Worm (Caenorhabditis elegans): ENCODE measurements around the gene rnh-1.0.

rnh-1.0 gene

ce11 chrII:5027952-5028351, 32.8 kb downstream of the rnh-1.0 start:
- TF ChIP-seq ceh-43 (GFP tag; optimal IDR thresholded peaks at IDR 0.05) (no peak), nhr-28 (tag; optimal IDR thresholded peaks at IDR 0.05) (no peak), unc-62 (GFP tag; optimal IDR thresholded peaks at IDR 0.05) (no peak), nhr-12 (tag; optimal IDR thresholded peaks at IDR 0.05) (no peak), tbx-8 (GFP tag; optimal IDR thresholded peaks at IDR 0.05) (no peak), lin-13 (tag; optimal IDR thresholded peaks at IDR 0.05) (no peak), nhr-2 (tag; optimal IDR thresholded peaks at IDR 0.05) (no peak), flh-1 (GFP tag; optimal IDR thresholded peaks at IDR 0.05) (no peak), unc-39 (tag; optimal IDR thresholded peaks at IDR 0.05) (no peak), cnd-1 (tag; optimal IDR thresholded peaks at IDR 0.05) (no peak), elt-1 (tag; optimal IDR thresholded peaks at IDR 0.05; ENCODE audit: borderline replicate concordance, insufficient read depth) (no peak), mab-5 (tag; optimal IDR thresholded peaks at IDR 0.05) (no peak), snpc-4 (tag; optimal IDR thresholded peaks at IDR 0.05) (no peak), pha-4 (tag; optimal IDR thresholded peaks at IDR 0.05) (no peak)

- TF ChIP-seq ceh-83 (GFP tag; optimal IDR thresholded peaks at IDR 0.05) (no peak), mep-1 (tag; optimal IDR thresholded peaks at IDR 0.05) (no peak), tbx-8 (GFP tag; optimal IDR thresholded peaks at IDR 0.05) (no peak), cnd-1 (tag; optimal IDR thresholded peaks at IDR 0.05) (no peak), hlh-1 (tag; optimal IDR thresholded peaks at IDR 0.05) (no peak), lsy-2 (tag; optimal IDR thresholded peaks at IDR 0.05) (no peak), lin-32 (GFP tag; optimal IDR thresholded peaks at IDR 0.05) (no peak), zip-8 (tag; optimal IDR thresholded peaks at IDR 0.05) (no peak), ztf-11 (tag; optimal IDR thresholded peaks at IDR 0.05) (no peak), bed-3 (GFP tag; optimal IDR thresholded peaks at IDR 0.05) (no peak), unc-39 (tag; optimal IDR thresholded peaks at IDR 0.05) (no peak), ceh-39 (tag; optimal IDR thresholded peaks at IDR 0.05) (no peak), nhr-2 (tag; optimal IDR thresholded peaks at IDR 0.05) (no peak), lin-13 (tag; optimal IDR thresholded peaks at IDR 0.05) (no peak), ceh-43 (GFP tag; optimal IDR thresholded peaks at IDR 0.05) (no peak), nhr-28 (tag; optimal IDR thresholded peaks at IDR 0.05) (no peak), mls-2 (tag; optimal IDR thresholded peaks at IDR 0.05) (no peak), drap-1 (GFP tag; optimal IDR thresholded peaks at IDR 0.05) (no peak), ces-1 (GFP tag; optimal IDR thresholded peaks at IDR 0.05) (no peak)
Measured at ce11 chrII:5031612-5032011, 36.5 kb downstream of the rnh-1.0 start, which contains the start of gene wdr-83. Gene wdr-83 (minus strand): TSS chrII:5031712.

ce11 chrII:5032669-5033068, 37.5 kb downstream of the rnh-1.0 start:
- TF ChIP-seq lin-13 (tag; optimal IDR thresholded peaks at IDR 0.05): peak; percentile 48
- TF ChIP-seq flh-1 (GFP tag; optimal IDR thresholded peaks at IDR 0.05): peak; percentile 80
- TF ChIP-seq cnd-1 (tag; optimal IDR thresholded peaks at IDR 0.05): peak; percentile 95
- TF ChIP-seq blmp-1 (tag; optimal IDR thresholded peaks at IDR 0.05): peak; percentile 8
- peak; percentile 53 for TF ChIP-seq nhr-28 (tag; optimal IDR thresholded peaks at IDR 0.05)
- peak; percentile 82 for TF ChIP-seq bed-3 (GFP tag; optimal IDR thresholded peaks at IDR 0.05)
- TF ChIP-seq mls-2 (tag; optimal IDR thresholded peaks at IDR 0.05): peak; percentile 97
- peak; percentile 85 for TF ChIP-seq ztf-11 (tag; optimal IDR thresholded peaks at IDR 0.05)
- TF ChIP-seq lin-32 (GFP tag; optimal IDR thresholded peaks at IDR 0.05): peak; percentile 93
- TF ChIP-seq lsy-2 (tag; optimal IDR thresholded peaks at IDR 0.05): peak; percentile 61
- peak; percentile 94 for TF ChIP-seq M03D4.4 (tag; optimal IDR thresholded peaks at IDR 0.05)
- TF ChIP-seq elt-3 (tag; optimal IDR thresholded peaks at IDR 0.05): no peak
- peak; percentile 27 for TF ChIP-seq unc-39 (tag; optimal IDR thresholded peaks at IDR 0.05)
- peak; percentile 95 for TF ChIP-seq drap-1 (GFP tag; optimal IDR thresholded peaks at IDR 0.05)
- TF ChIP-seq nhr-2 (tag; optimal IDR thresholded peaks at IDR 0.05): no peak
- TF ChIP-seq hlh-1 (tag; optimal IDR thresholded peaks at IDR 0.05): peak; percentile 34
- TF ChIP-seq sem-2 (GFP tag; optimal IDR thresholded peaks at IDR 0.05): peak; percentile 92
- peak; percentile 89 for TF ChIP-seq unc-120 (tag; optimal IDR thresholded peaks at IDR 0.05; ENCODE audit: poor library complexity, severe bottlenecking)
- TF ChIP-seq elt-1 (tag; optimal IDR thresholded peaks at IDR 0.05; ENCODE audit: borderline replicate concordance, insufficient read depth): peak; percentile 4
- TF ChIP-seq unc-62 (GFP tag; optimal IDR thresholded peaks at IDR 0.05): peak; percentile 59
- TF ChIP-seq snpc-4 (tag; optimal IDR thresholded peaks at IDR 0.05): no peak
- no peak for TF ChIP-seq nhr-76 (tag; optimal IDR thresholded peaks at IDR 0.05)
- TF ChIP-seq pha-4 (tag; optimal IDR thresholded peaks at IDR 0.05): peak; percentile 63
- peak; percentile 96 for TF ChIP-seq sptf-1 (tag; optimal IDR thresholded peaks at IDR 0.05)
- TF ChIP-seq zip-8 (tag; optimal IDR thresholded peaks at IDR 0.05): no peak
- TF ChIP-seq nhr-12 (tag; optimal IDR thresholded peaks at IDR 0.05): no peak
- TF ChIP-seq ham-2 (GFP tag; optimal IDR thresholded peaks at IDR 0.05): peak; percentile 93
- TF ChIP-seq tbx-8 (GFP tag; optimal IDR thresholded peaks at IDR 0.05): peak; percentile 88
- no peak for TF ChIP-seq ces-1 (GFP tag; optimal IDR thresholded peaks at IDR 0.05)
- peak; percentile 39 for TF ChIP-seq mep-1 (tag; optimal IDR thresholded peaks at IDR 0.05)
- TF ChIP-seq ceh-43 (GFP tag; optimal IDR thresholded peaks at IDR 0.05): peak; percentile 87
- peak; percentile 75 for TF ChIP-seq ceh-83 (GFP tag; optimal IDR thresholded peaks at IDR 0.05)
- TF ChIP-seq nhr-237 (tag; optimal IDR thresholded peaks at IDR 0.05): peak; percentile 28

Measured in whole organism, mixed stage, embryonic.